Fruit fly (Drosophila melanogaster) whole organism, embryonic: ENCODE measurements around the gene amos.

ENCODE experiments used
- CG10209 ChIP-seq: fragments of 200-800 bp; sonication (Bioruptor generic); optimal IDR thresholded peaks from 3 replicates; lab custom pipeline; 2017; ENCODE audit warnings: missing biosample characterization, mild to moderate bottlenecking, missing genetic modification characterization, missing genetic modification reagents
- CG10543 ChIP-seq: fragments of 200-800 bp; sonication (Bioruptor generic); optimal IDR thresholded peaks from 3 replicates; lab custom pipeline; 2017; ENCODE audit warnings: missing biosample characterization, mild to moderate bottlenecking, missing genetic modification characterization, moderate library complexity
- CG14667 ChIP-seq: fragments of 200-800 bp; sonication (Bioruptor generic); IDR thresholded peaks from 2 replicates; pipeline ENCODE4 v1.3.6; 2022; ENCODE audit warnings: missing biosample characterization, missing genetic modification characterization
- CG15479 ChIP-seq: fragments of 200-800 bp; sonication (Bioruptor generic); optimal IDR thresholded peaks from 3 replicates; lab custom pipeline; 2019; ENCODE audit warnings: missing biosample characterization, mild to moderate bottlenecking, missing genetic modification characterization, moderate library complexity
- CG1602 ChIP-seq: fragments of 200-800 bp; sonication (Bioruptor generic); optimal IDR thresholded peaks from 3 replicates; lab custom pipeline; 2016; ENCODE audit warnings: missing biosample characterization, missing genetic modification characterization
- CG16863 ChIP-seq: fragments of 200-800 bp; sonication (Bioruptor generic); optimal IDR thresholded peaks from 3 replicates; lab custom pipeline; 2016; ENCODE audit warnings: missing biosample characterization, missing genetic modification characterization
- CG18262 ChIP-seq: fragments of 200-800 bp; optimal IDR thresholded peaks from 3 replicates; lab custom pipeline; 2019; ENCODE audit warnings: missing biosample characterization, mild to moderate bottlenecking, missing genetic modification characterization, moderate library complexity
- CG2116 ChIP-seq: fragments of 200-800 bp; sonication (Bioruptor generic); optimal IDR thresholded peaks from 3 replicates; lab custom pipeline; 2018; ENCODE audit warnings: missing biosample characterization, mild to moderate bottlenecking, missing genetic modification characterization
- CG2202 ChIP-seq: fragments of 200-800 bp; sonication (Bioruptor generic); optimal IDR thresholded peaks from 2 replicates; lab custom pipeline; 2018; ENCODE audit warnings: missing biosample characterization, mild to moderate bottlenecking, missing genetic modification characterization
- CG30020 ChIP-seq: fragments of 200-800 bp; optimal IDR thresholded peaks from 2 replicates; lab custom pipeline; 2019; ENCODE audit warnings: missing biosample characterization, mild to moderate bottlenecking, missing genetic modification characterization, moderate library complexity
- CG31388 ChIP-seq: fragments of 200-800 bp; sonication (Bioruptor generic); optimal IDR thresholded peaks from 2 replicates; lab custom pipeline; 2016; ENCODE audit warnings: missing biosample characterization, missing genetic modification characterization
- CG3163 ChIP-seq: fragments of 200-800 bp; sonication (Bioruptor generic); optimal IDR thresholded peaks from 3 replicates; lab custom pipeline; 2016; ENCODE audit warnings: missing biosample characterization, missing genetic modification characterization
- CG34224 ChIP-seq: fragments of 200-800 bp; sonication (Bioruptor generic); IDR thresholded peaks from 3 replicates; pipeline ENCODE4 v1.3.6; 2022; ENCODE audit warnings: missing biosample characterization, missing genetic modification characterization; ENCODE audit not compliant: partially characterized antibody
- CG4282 ChIP-seq: fragments of 200-800 bp; sonication (Bioruptor generic); optimal IDR thresholded peaks from 2 replicates; lab custom pipeline; 2016; ENCODE audit warnings: missing biosample characterization, missing genetic modification characterization
- CG5245 ChIP-seq: fragments of 200-800 bp; sonication (Bioruptor generic); optimal IDR thresholded peaks from 3 replicates; lab custom pipeline; 2016; ENCODE audit warnings: missing biosample characterization, missing genetic modification characterization
- CG6654 ChIP-seq: fragments of 200-800 bp; sonication (Bioruptor generic); optimal IDR thresholded peaks from 2 replicates; lab custom pipeline; 2017; ENCODE audit warnings: missing biosample characterization, mild to moderate bottlenecking, missing genetic modification characterization
- CG8478 ChIP-seq: fragments of >200 bp; optimal IDR thresholded peaks from 2 replicates; lab custom pipeline; 2018
- CkIIα-i1 ChIP-seq: fragments of 200-800 bp; sonication (Bioruptor generic); IDR thresholded peaks from 2 replicates; pipeline ENCODE4 v1.3.6; 2022; ENCODE audit warnings: missing biosample characterization, missing genetic modification characterization
- D ChIP-seq, 2 experiments: fragments of 200-800 bp in 1 of 2; fragments of >200 bp in 1 of 2; sonication (Bioruptor generic) in 1 of 2; optimal IDR thresholded peaks; 2 replicates in 1 of 2; 3 replicates in 1 of 2; lab custom pipeline; 2017; ENCODE audit warnings: mild to moderate bottlenecking in 1 of 2, missing biosample characterization in 1 of 2, missing genetic modification characterization in 1 of 2, missing genetic modification reagents in 1 of 2
- Dad ChIP-seq: fragments of 200-800 bp; sonication (Bioruptor generic); optimal IDR thresholded peaks from 3 replicates; lab custom pipeline; 2016; ENCODE audit warnings: missing biosample characterization, missing genetic modification characterization
- Gsc ChIP-seq: fragments of 200-800 bp; sonication (Bioruptor generic); IDR thresholded peaks from 2 replicates; pipeline ENCODE4 v1.3.6; 2022; ENCODE audit warnings: missing biosample characterization, missing genetic modification characterization
- H15 ChIP-seq: fragments of 200-800 bp; sonication (Bioruptor generic); IDR thresholded peaks from 3 replicates; pipeline ENCODE4 v1.3.6; 2022; ENCODE audit warnings: missing biosample characterization, missing genetic modification characterization
- Hmr ChIP-seq: fragments of 200-800 bp; sonication (Bioruptor generic); optimal IDR thresholded peaks from 3 replicates; lab custom pipeline; 2017; ENCODE audit warnings: mild to moderate bottlenecking, missing biosample characterization, missing genetic modification reagents, missing genetic modification characterization
- Lpt ChIP-seq: fragments of >200 bp; optimal IDR thresholded peaks from 2 replicates; lab custom pipeline; 2018; ENCODE audit warnings: missing biosample characterization, missing genetic modification characterization
- Opbp ChIP-seq: fragments of 200-800 bp; sonication (Bioruptor generic); IDR thresholded peaks from 3 replicates; pipeline ENCODE4 v1.3.6; 2022; ENCODE audit warnings: missing biosample characterization, missing genetic modification characterization; ENCODE audit not compliant: partially characterized antibody
- Sox100B ChIP-seq: fragments of 200-800 bp; sonication (Bioruptor generic); optimal IDR thresholded peaks from 3 replicates; lab custom pipeline; 2018; ENCODE audit warnings: missing biosample characterization, mild to moderate bottlenecking, missing genetic modification characterization
- Sry-β ChIP-seq: fragments of 200-800 bp; sonication (Bioruptor generic); optimal IDR thresholded peaks from 2 replicates; lab custom pipeline; 2018; ENCODE audit warnings: missing biosample characterization, mild to moderate bottlenecking, missing genetic modification characterization, moderate library complexity
- Tbp ChIP-seq: fragments of >200 bp; optimal IDR thresholded peaks from 2 replicates; lab custom pipeline; 2018; ENCODE audit warnings: missing biosample characterization, missing genetic modification characterization
- ab ChIP-seq: fragments of 200-800 bp; sonication (Bioruptor generic); optimal IDR thresholded peaks from 2 replicates; lab custom pipeline; 2016; ENCODE audit warnings: missing biosample characterization, missing genetic modification characterization
- ato ChIP-seq: fragments of 200-800 bp; sonication (Bioruptor generic); IDR thresholded peaks from 2 replicates; pipeline ENCODE4 v1.3.6; 2022; ENCODE audit warnings: missing biosample characterization, missing genetic modification characterization; ENCODE audit not compliant: partially characterized antibody
- az2 ChIP-seq: fragments of 200-800 bp; sonication (Bioruptor generic); optimal IDR thresholded peaks from 3 replicates; lab custom pipeline; 2016; ENCODE audit warnings: missing biosample characterization, missing genetic modification characterization
- br ChIP-seq: fragments of >200 bp; optimal IDR thresholded peaks from 2 replicates; lab custom pipeline; 2017
- dpn ChIP-seq, 2 experiments: fragments of 200-800 bp; sonication (Bioruptor generic); optimal IDR thresholded peaks; 3 replicates each; lab custom pipeline; 2016; ENCODE audit warnings: missing biosample characterization in 2 of 2, missing genetic modification characterization in 2 of 2
- esg ChIP-seq: fragments of 200-800 bp; sonication (Bioruptor generic); conservative IDR thresholded peaks from 2 replicates; pipeline ENCODE4 v1.3.6; 2022; ENCODE audit warnings: missing biosample characterization, missing genetic modification characterization
- hbn ChIP-seq: fragments of 200-800 bp; sonication (Bioruptor generic); IDR thresholded peaks from 2 replicates; pipeline ENCODE4 v1.3.6; 2022; ENCODE audit warnings: missing biosample characterization, missing genetic modification characterization; ENCODE audit not compliant: partially characterized antibody
- hth ChIP-seq: fragments of >200 bp; optimal IDR thresholded peaks from 2 replicates; lab custom pipeline; 2017; ENCODE audit warnings: inconsistent platforms
- jumu ChIP-seq: fragments of 200-800 bp; sonication (Bioruptor generic); optimal IDR thresholded peaks from 3 replicates; lab custom pipeline; 2016; ENCODE audit warnings: missing biosample characterization, missing genetic modification characterization
- knrl ChIP-seq: fragments of 200-800 bp; sonication (Bioruptor generic); IDR thresholded peaks from 3 replicates; pipeline ENCODE4 v1.3.6; 2022; ENCODE audit warnings: missing biosample characterization, missing genetic modification characterization; ENCODE audit not compliant: partially characterized antibody
- pho ChIP-seq: fragments of 200-800 bp; sonication (Bioruptor generic); optimal IDR thresholded peaks from 2 replicates; lab custom pipeline; 2016; ENCODE audit warnings: missing biosample characterization, missing genetic modification characterization
- pita ChIP-seq: fragments of 200-800 bp; sonication (Bioruptor generic); optimal IDR thresholded peaks from 2 replicates; lab custom pipeline; 2017; ENCODE audit warnings: missing biosample characterization, mild to moderate bottlenecking, missing genetic modification characterization
- psq ChIP-seq: fragments of 200-800 bp; sonication (Bioruptor generic); optimal IDR thresholded peaks from 2 replicates; lab custom pipeline; 2017; ENCODE audit warnings: missing biosample characterization, missing genetic modification characterization
- row ChIP-seq: fragments of 200-800 bp; sonication (Bioruptor generic); IDR thresholded peaks from 3 replicates; pipeline ENCODE4 v1.3.6; 2022; ENCODE audit warnings: missing biosample characterization, missing genetic modification characterization
- salm ChIP-seq: fragments of 200-800 bp; sonication (Bioruptor generic); optimal IDR thresholded peaks from 2 replicates; lab custom pipeline; 2018; ENCODE audit warnings: missing biosample characterization, mild to moderate bottlenecking, missing genetic modification characterization
- sc ChIP-seq, 3 experiments: fragments of >200 bp in 2 of 3; fragments of 200-800 bp in 1 of 3; sonication (Bioruptor generic) in 1 of 3; optimal IDR thresholded peaks; 2 replicates in 2 of 3; 3 replicates in 1 of 3; lab custom pipeline; 2017; ENCODE audit warnings: mild to moderate bottlenecking in 1 of 3, missing biosample characterization in 1 of 3, missing genetic modification characterization in 1 of 3, missing genetic modification reagents in 1 of 3
- sim ChIP-seq: fragments of 200-800 bp; sonication (Bioruptor generic); IDR thresholded peaks from 2 replicates; pipeline ENCODE4 v1.3.6; 2022; ENCODE audit warnings: missing biosample characterization, missing genetic modification characterization
- sisA ChIP-seq: fragments of 200-800 bp; sonication (Bioruptor generic); IDR thresholded peaks from 2 replicates; pipeline ENCODE4 v1.3.6; 2022; ENCODE audit warnings: missing biosample characterization, missing genetic modification characterization
- sr ChIP-seq: fragments of 200-800 bp; sonication (Bioruptor generic); IDR thresholded peaks from 3 replicates; pipeline ENCODE4 v1.3.6; 2022; ENCODE audit warnings: missing biosample characterization, missing genetic modification characterization
- wek ChIP-seq: fragments of 200-800 bp; sonication (Bioruptor generic); optimal IDR thresholded peaks from 3 replicates; lab custom pipeline; 2018; ENCODE audit warnings: missing biosample characterization, mild to moderate bottlenecking, missing genetic modification characterization, moderate library complexity
- z ChIP-seq: fragments of 200-800 bp; sonication (Bioruptor generic); IDR thresholded peaks from 3 replicates; pipeline ENCODE4 v1.3.6; 2022; ENCODE audit warnings: missing biosample characterization, missing genetic modification characterization
- zen ChIP-seq: fragments of 200-800 bp; sonication (Bioruptor generic); optimal IDR thresholded peaks from 3 replicates; lab custom pipeline; 2018; ENCODE audit warnings: missing biosample characterization, mild to moderate bottlenecking, missing genetic modification characterization, moderate library complexity
- zfh1 ChIP-seq: fragments of 200-800 bp; sonication (Bioruptor generic); IDR thresholded peaks from 3 replicates; pipeline ENCODE4 v1.3.6; 2022; ENCODE audit warnings: missing biosample characterization, missing genetic modification characterization

amos gene

dm6 chr2L:18626987-18627386 lies 30.3 kb upstream of the amos start (continued):
- no peak for TF ChIP-seq br (lab: Kevin White, UChicago)
- TF ChIP-seq pita (GFP tag; lab: Kevin White, UChicago), result no peak
- peak; percentile 78 for TF ChIP-seq CG3163 (GFP tag; lab: Kevin White, UChicago)
- peak; percentile 66 for TF ChIP-seq CG18262
- no peak for TF ChIP-seq hth (lab: Kevin White, UChicago)
- TF ChIP-seq dpn (GFP tag; optimal IDR thresholded peaks at IDR 0.05; lab: Kevin White, UChicago), result peak; percentile 56 to 80
- TF ChIP-seq CG16863 (GFP tag; lab: Kevin White, UChicago), result peak; percentile 81
- TF ChIP-seq Tbp (GFP tag; lab: Kevin White, UChicago), result no peak
- TF ChIP-seq CG14667, result no peak
- no peak for TF ChIP-seq sisA
- no peak for TF ChIP-seq sc (optimal IDR thresholded peaks at IDR 0.05; lab: Kevin White, UChicago)
- peak; percentile 78 for TF ChIP-seq sc (GFP tag; optimal IDR thresholded peaks at IDR 0.05; lab: Kevin White, UChicago)
- no peak for TF ChIP-seq ato (GFP tag; lab: Robert Waterston, UW)
- no peak for TF ChIP-seq Gsc (GFP tag; lab: Robert Waterston, UW)
- peak; percentile 96 for TF ChIP-seq Hmr
- TF ChIP-seq CG10543 (GFP tag; lab: Kevin White, UChicago), result peak; percentile 89
- peak; percentile 50 for TF ChIP-seq az2 (GFP tag; lab: Kevin White, UChicago)
- TF ChIP-seq hbn, result no peak
- TF ChIP-seq CG5245 (GFP tag; lab: Kevin White, UChicago), result peak; percentile 42
- TF ChIP-seq CG30020 (tag; lab: Kevin White, UChicago), result no peak
- TF ChIP-seq CkIIα-i1, result 0 out of 2 replicates have a peak, but pooled peaks have one; percentile 26
- TF ChIP-seq CG2116 (GFP tag; lab: Kevin White, UChicago), result peak; percentile 67
- peak; percentile 53 for TF ChIP-seq Sry-β (GFP tag; lab: Kevin White, UChicago)
- TF ChIP-seq CG34224, result no peak
- peak; percentile 91 for TF ChIP-seq CG2202 (tag; lab: Kevin White, UChicago)
- 0 out of 3 replicates have a peak, but pooled peaks have one; percentile 44 for TF ChIP-seq sr (GFP tag; lab: Robert Waterston, UW)
- peak; percentile 80 for TF ChIP-seq wek (GFP tag; lab: Kevin White, UChicago)
- TF ChIP-seq Lpt (GFP tag; lab: Kevin White, UChicago), result no peak
- no peak for TF ChIP-seq knrl (GFP tag; lab: Robert Waterston, UW)
- TF ChIP-seq pho (GFP tag; lab: Kevin White, UChicago), result peak; percentile 85
- TF ChIP-seq CG6654 (GFP tag; lab: Kevin White, UChicago), result peak; percentile 22
- TF ChIP-seq Opbp (GFP tag; lab: Robert Waterston, UW), result no peak
- TF ChIP-seq psq (GFP tag; lab: Kevin White, UChicago), result peak; percentile 72
- peak; percentile 46 for TF ChIP-seq jumu (GFP tag; lab: Kevin White, UChicago)
- TF ChIP-seq sim (GFP tag; lab: Robert Waterston, UW), result peak; percentile 56
- TF ChIP-seq Dad (GFP tag; lab: Kevin White, UChicago), result peak; percentile 75
- peak; percentile 75 for TF ChIP-seq Sox100B (GFP tag; lab: Kevin White, UChicago)
- peak; percentile 17 for TF ChIP-seq zen (tag; lab: Kevin White, UChicago)
- TF ChIP-seq CG10209 (GFP tag; lab: Kevin White, UChicago), result peak; percentile 92
- no peak for TF ChIP-seq H15
- no peak for TF ChIP-seq D (optimal IDR thresholded peaks at IDR 0.05; lab: Kevin White, UChicago)
- TF ChIP-seq D (GFP tag; optimal IDR thresholded peaks at IDR 0.05; lab: Kevin White, UChicago), result peak; percentile 64
- TF ChIP-seq salm (tag; lab: Kevin White, UChicago), result peak; percentile 79
- TF ChIP-seq ab (GFP tag; lab: Kevin White, UChicago), result no peak
- TF ChIP-seq CG4282, result peak; percentile 56
- no peak for TF ChIP-seq CG8478
- peak; percentile 67; the same call in 2 of the 3 replicates for TF ChIP-seq zfh1 (GFP tag; lab: Robert Waterston, UW)
- peak; percentile 44; the same call in 2 of the 3 replicates for TF ChIP-seq z (GFP tag; lab: Robert Waterston, UW)
- TF ChIP-seq row (GFP tag; lab: Robert Waterston, UW), result peak; percentile 20; the same call in 1 of the 3 replicates
- peak; percentile 70 for TF ChIP-seq CG1602 (GFP tag; lab: Kevin White, UChicago)
- TF ChIP-seq CG31388, result peak; percentile 60
- peak; percentile 78 for TF ChIP-seq CG15479
- TF ChIP-seq esg (GFP tag; lab: Robert Waterston, UW), result no peak
